Worm (Caenorhabditis elegans) whole organism, L3 larva: ENCODE data around the gene fkh-7.

Source experiments
- R02D3.7 ChIP-seq: fragments of 150-350 bp; optimal IDR thresholded peaks from 2 replicates; lab custom pipeline; 2014; ENCODE audit warnings: missing biosample characterization, missing genetic modification characterization
- ZK546.5 ChIP-seq: sonication (generic microtip); optimal IDR thresholded peaks from 2 replicates; lab custom pipeline; 2017; ENCODE audit warnings: missing biosample characterization, missing genetic modification characterization
- aly-2 ChIP-seq: fragments of 150-350 bp; optimal IDR thresholded peaks from 2 replicates; lab custom pipeline; 2014; ENCODE audit warnings: missing biosample characterization, missing genetic modification characterization
- ama-1 ChIP-seq: fragments of 150-350 bp; optimal IDR thresholded peaks from 2 replicates; lab custom pipeline; 2018
- ceh-28 ChIP-seq: fragments of 150-350 bp; optimal IDR thresholded peaks from 2 replicates; lab custom pipeline; 2014; ENCODE audit warnings: missing biosample characterization, missing genetic modification reagents, missing genetic modification characterization
- ceh-82 ChIP-seq: fragments of 150-350 bp; optimal IDR thresholded peaks from 2 replicates; lab custom pipeline; 2014; ENCODE audit warnings: missing biosample characterization, missing genetic modification characterization
- ceh-9 ChIP-seq: sonication (generic microtip); optimal IDR thresholded peaks from 2 replicates; lab custom pipeline; 2018; ENCODE audit warnings: missing biosample characterization, missing genetic modification characterization
- daf-12 ChIP-seq: fragments of 150-350 bp; optimal IDR thresholded peaks from 2 replicates; lab custom pipeline; 2014; ENCODE audit warnings: missing biosample characterization, missing genetic modification reagents, missing genetic modification characterization
- egl-27 ChIP-seq: sonication (generic microtip); optimal IDR thresholded peaks from 4 replicates; lab custom pipeline; 2017; ENCODE audit warnings: missing biosample characterization, missing genetic modification reagents, missing genetic modification characterization
- egl-5 ChIP-seq: fragments of 150-350 bp; optimal IDR thresholded peaks from 2 replicates; lab custom pipeline; 2017; ENCODE audit warnings: missing biosample characterization, missing genetic modification reagents, missing genetic modification characterization, inconsistent platforms
- elt-1 ChIP-seq: fragments of 150-350 bp; optimal IDR thresholded peaks from 2 replicates; lab custom pipeline; 2014; ENCODE audit warnings: missing biosample characterization, missing genetic modification characterization
- elt-2 ChIP-seq: sonication (generic microtip); optimal IDR thresholded peaks from 2 replicates; lab custom pipeline; 2016; ENCODE audit warnings: missing genetic modification reagents, mild to moderate bottlenecking, missing genetic modification characterization, missing compliant biosample characterization
- elt-3 ChIP-seq, 3 experiments: fragments of 150-350 bp in 1 of 3; sonication (generic microtip) in 2 of 3; optimal IDR thresholded peaks; 2 replicates in 2 of 3; 4 replicates in 1 of 3; lab custom pipeline; 2014 to 2017; ENCODE audit warnings: missing biosample characterization in 3 of 3, missing genetic modification characterization in 3 of 3
- eor-1 ChIP-seq, 2 experiments: fragments of 150-350 bp; optimal IDR thresholded peaks; 2 replicates each; lab custom pipeline; 2014 to 2018; ENCODE audit warnings: missing biosample characterization in 2 of 2, missing genetic modification characterization in 2 of 2
- fkh-2 ChIP-seq: fragments of 150-350 bp; optimal IDR thresholded peaks from 2 replicates; lab custom pipeline; 2014; ENCODE audit warnings: missing biosample characterization, missing genetic modification reagents, missing genetic modification characterization
- fos-1 ChIP-seq: fragments of 150-350 bp; optimal IDR thresholded peaks from 2 replicates; lab custom pipeline; 2014; ENCODE audit warnings: missing biosample characterization, missing genetic modification characterization
- hmg-11 ChIP-seq: sonication (generic microtip); optimal IDR thresholded peaks from 2 replicates; lab custom pipeline; 2016; ENCODE audit warnings: missing genetic modification characterization, missing compliant biosample characterization
- jun-1 ChIP-seq: fragments of 150-350 bp; optimal IDR thresholded peaks from 2 replicates; lab custom pipeline; 2014; ENCODE audit warnings: missing biosample characterization, missing genetic modification reagents, missing genetic modification characterization
- lin-15B ChIP-seq: fragments of 150-350 bp; optimal IDR thresholded peaks from 2 replicates; lab custom pipeline; 2014; ENCODE audit warnings: missing biosample characterization, missing genetic modification characterization
- mdl-1 ChIP-seq: fragments of 150-350 bp; optimal IDR thresholded peaks from 2 replicates; lab custom pipeline; 2014; ENCODE audit warnings: missing biosample characterization, missing genetic modification characterization
- mml-1 ChIP-seq: fragments of 150-350 bp; sonication (generic microtip); optimal IDR thresholded peaks from 3 replicates; lab custom pipeline; 2014; ENCODE audit warnings: missing biosample characterization, missing genetic modification characterization
- nfya-1 ChIP-seq: sonication (generic microtip); optimal IDR thresholded peaks from 2 replicates; lab custom pipeline; 2017; ENCODE audit warnings: missing genetic modification characterization, mild to moderate bottlenecking, missing compliant biosample characterization, antibody characterized with exemption, moderate library complexity; ENCODE audit not compliant: insufficient read depth
- nhr-11 ChIP-seq: fragments of 150-350 bp; optimal IDR thresholded peaks from 2 replicates; lab custom pipeline; 2014; ENCODE audit warnings: missing biosample characterization, missing genetic modification characterization
- nhr-12 ChIP-seq: fragments of 150-350 bp; optimal IDR thresholded peaks from 2 replicates; lab custom pipeline; 2014; ENCODE audit warnings: missing biosample characterization, missing genetic modification characterization
- nhr-23 ChIP-seq: fragments of 150-350 bp; optimal IDR thresholded peaks from 2 replicates; lab custom pipeline; 2014; ENCODE audit warnings: missing biosample characterization, missing genetic modification reagents, missing genetic modification characterization
- nhr-237 ChIP-seq: fragments of 150-350 bp; optimal IDR thresholded peaks from 2 replicates; lab custom pipeline; 2014; ENCODE audit warnings: missing biosample characterization, missing genetic modification characterization
- nhr-25 ChIP-seq: sonication (generic microtip); optimal IDR thresholded peaks from 2 replicates; lab custom pipeline; 2017; ENCODE audit warnings: missing biosample characterization, missing genetic modification characterization
- nhr-28 ChIP-seq: fragments of 150-350 bp; optimal IDR thresholded peaks from 2 replicates; lab custom pipeline; 2014; ENCODE audit warnings: missing biosample characterization, missing genetic modification characterization
- nhr-43 ChIP-seq: sonication (generic microtip); optimal IDR thresholded peaks from 2 replicates; lab custom pipeline; 2016; ENCODE audit warnings: mild to moderate bottlenecking, missing genetic modification characterization, missing compliant biosample characterization; ENCODE audit not compliant: poor library complexity, severe bottlenecking
- nhr-67 ChIP-seq: fragments of 150-350 bp; optimal IDR thresholded peaks from 2 replicates; lab custom pipeline; 2014; ENCODE audit warnings: missing biosample characterization, missing genetic modification characterization
- nhr-76 ChIP-seq: fragments of 150-350 bp; sonication (generic microtip); optimal IDR thresholded peaks from 5 replicates; lab custom pipeline; 2014; ENCODE audit warnings: missing biosample characterization, missing genetic modification characterization
- nhr-77 ChIP-seq: fragments of 150-350 bp; optimal IDR thresholded peaks from 2 replicates; lab custom pipeline; 2014; ENCODE audit warnings: missing biosample characterization, missing genetic modification characterization
- pha-4 ChIP-seq: fragments of 150-350 bp; optimal IDR thresholded peaks from 2 replicates; lab custom pipeline; 2014; ENCODE audit warnings: missing biosample characterization, missing genetic modification reagents, missing genetic modification characterization
- pqm-1 ChIP-seq: fragments of 150-350 bp; optimal IDR thresholded peaks from 2 replicates; lab custom pipeline; 2017; ENCODE audit warnings: missing biosample characterization, missing genetic modification characterization, inconsistent platforms
- sea-2 ChIP-seq: fragments of 150-350 bp; sonication (generic microtip); optimal IDR thresholded peaks from 4 replicates; lab custom pipeline; 2014; ENCODE audit warnings: missing biosample characterization, missing genetic modification reagents, missing genetic modification characterization
- snpc-4 ChIP-seq: fragments of 150-350 bp; optimal IDR thresholded peaks from 2 replicates; lab custom pipeline; 2014; ENCODE audit warnings: missing biosample characterization, missing genetic modification characterization
- tbx-2 ChIP-seq: sonication (generic microtip); optimal IDR thresholded peaks from 2 replicates; lab custom pipeline; 2016; ENCODE audit warnings: mild to moderate bottlenecking, missing genetic modification characterization, missing compliant biosample characterization
- unc-62 ChIP-seq: fragments of 150-350 bp; sonication (generic microtip); optimal IDR thresholded peaks from 4 replicates; lab custom pipeline; 2014; ENCODE audit warnings: missing biosample characterization, missing genetic modification reagents, missing genetic modification characterization
- zag-1 ChIP-seq: fragments of 150-350 bp; optimal IDR thresholded peaks from 2 replicates; lab custom pipeline; 2014; ENCODE audit warnings: missing biosample characterization, missing genetic modification characterization
- ztf-11 ChIP-seq: fragments of 150-350 bp; optimal IDR thresholded peaks from 2 replicates; lab custom pipeline; 2014; ENCODE audit warnings: missing biosample characterization, missing genetic modification characterization
- ztf-4 ChIP-seq: fragments of 150-350 bp; optimal IDR thresholded peaks from 2 replicates; lab custom pipeline; 2014; ENCODE audit warnings: missing biosample characterization, missing genetic modification characterization

fkh-7 gene

ce11 chrIV:5623718-5624117 lies 39.2 kb downstream of the fkh-7 start, which contains the start of gene srsx-15:
Gene srsx-15 (minus strand): TSS chrIV:5623818.
- TF ChIP-seq ama-1: no peak
- no peak for TF ChIP-seq zag-1 (tag; lab: Kevin White, UChicago)
- TF ChIP-seq unc-62 (GFP tag; lab: Kevin White, UChicago): no peak
- TF ChIP-seq nhr-25 (tag; lab: Kevin White, UChicago): no peak
- no peak for TF ChIP-seq elt-1 (tag; lab: Kevin White, UChicago)
- TF ChIP-seq mml-1 (tag; lab: Kevin White, UChicago): no peak

ce11 chrIV:5627056-5627455 lies 42.6 kb downstream of the fkh-7 start, which contains the start of gene srsx-14:
Gene srsx-14 (minus strand): TSS chrIV:5627156.
- no peak for TF ChIP-seq fos-1 (tag; lab: Kevin White, UChicago)
- no peak for TF ChIP-seq pqm-1
- no peak for TF ChIP-seq nhr-11 (tag; lab: Kevin White, UChicago)
- no peak for TF ChIP-seq ceh-9 (tag; lab: Kevin White, UChicago)
- TF ChIP-seq nhr-76 (tag; lab: Kevin White, UChicago): no peak
- no peak for TF ChIP-seq R02D3.7 (tag; lab: Kevin White, UChicago)
- no peak for TF ChIP-seq nfya-1 (tag; lab: Kevin White, UChicago)
- no peak for TF ChIP-seq unc-62 (GFP tag; lab: Kevin White, UChicago)
- no peak for TF ChIP-seq fkh-2 (tag; lab: Kevin White, UChicago)
- TF ChIP-seq ama-1: no peak
- TF ChIP-seq egl-27 (tag; lab: Kevin White, UChicago): no peak
- TF ChIP-seq nhr-12 (tag; lab: Kevin White, UChicago): no peak
- no peak for TF ChIP-seq ceh-82 (tag; lab: Kevin White, UChicago)
- TF ChIP-seq snpc-4 (tag; lab: Kevin White, UChicago): no peak
- no peak for TF ChIP-seq elt-2 (tag; lab: Kevin White, UChicago)
- no peak for TF ChIP-seq aly-2 (tag; lab: Kevin White, UChicago)
- no peak for TF ChIP-seq ceh-28 (tag; lab: Kevin White, UChicago)
- no peak for TF ChIP-seq pha-4 (tag; lab: Kevin White, UChicago)

ce11 chrIV:5630156-5630555 lies 45.7 kb downstream of the fkh-7 start, which contains the start of gene srd-12:
Gene srd-12 (minus strand): TSS chrIV:5630256.
- TF ChIP-seq mml-1 (tag; lab: Kevin White, UChicago) (no peak), R02D3.7 (tag; lab: Kevin White, UChicago) (no peak), jun-1 (tag; lab: Kevin White, UChicago) (no peak), daf-12 (tag; lab: Kevin White, UChicago) (no peak), hmg-11 (no peak), ZK546.5 (tag; lab: Kevin White, UChicago) (no peak), unc-62 (GFP tag; lab: Kevin White, UChicago) (no peak), nhr-23 (tag; lab: Kevin White, UChicago) (no peak), nhr-43 (tag; lab: Kevin White, UChicago) (no peak), eor-1 (tag; optimal IDR thresholded peaks at IDR 0.05; lab: Kevin White, UChicago) (no peak), lin-15B (tag; lab: Kevin White, UChicago) (no peak), elt-2 (tag; lab: Kevin White, UChicago) (no peak), nhr-76 (tag; lab: Kevin White, UChicago) (no peak), nhr-11 (tag; lab: Kevin White, UChicago) (no peak), nhr-12 (tag; lab: Kevin White, UChicago) (no peak), nhr-77 (tag; lab: Kevin White, UChicago) (no peak), ztf-4 (tag; lab: Kevin White, UChicago) (no peak), mdl-1 (tag; lab: Kevin White, UChicago) (no peak)

ce11 chrIV:5631628-5632027 lies 47.1 kb downstream of the fkh-7 start, which contains the start of gene ttbk-8.2:
Gene ttbk-8.2 (plus strand): TSS chrIV:5631928.
- TF ChIP-seq nhr-11 (tag; lab: Kevin White, UChicago) (no peak), ztf-4 (tag; lab: Kevin White, UChicago) (no peak)

- TF ChIP-seq lin-15B (tag; lab: Kevin White, UChicago) (no peak), nhr-67 (no peak), ztf-11 (no peak), elt-1 (tag; lab: Kevin White, UChicago) (no peak), nhr-28 (no peak), unc-62 (GFP tag; lab: Kevin White, UChicago) (no peak), nhr-237 (tag; lab: Kevin White, UChicago) (no peak), tbx-2 (tag; lab: Kevin White, UChicago) (no peak), daf-12 (tag; lab: Kevin White, UChicago) (no peak), nhr-12 (tag; lab: Kevin White, UChicago) (no peak), elt-3 (tag; optimal IDR thresholded peaks at IDR 0.05; lab: Kevin White, UChicago) (no peak), R02D3.7 (tag; lab: Kevin White, UChicago) (no peak), egl-5 (tag; lab: Kevin White, UChicago) (no peak), ztf-4 (tag; lab: Kevin White, UChicago) (no peak), sea-2 (no peak), zag-1 (tag; lab: Kevin White, UChicago) (no peak)
- TF ChIP-seq, all 47 proteins: peak for 0
Observed at ce11 chrIV:5632536-5632935, 48.1 kb downstream of the fkh-7 start.
